Fruit fly (Drosophila melanogaster): ENCODE results near the gene CG11504.
A peak's percentile ranks its signal among the peaks of the same experiment; 100 is the strongest.

Gene CG11504

DNA sequence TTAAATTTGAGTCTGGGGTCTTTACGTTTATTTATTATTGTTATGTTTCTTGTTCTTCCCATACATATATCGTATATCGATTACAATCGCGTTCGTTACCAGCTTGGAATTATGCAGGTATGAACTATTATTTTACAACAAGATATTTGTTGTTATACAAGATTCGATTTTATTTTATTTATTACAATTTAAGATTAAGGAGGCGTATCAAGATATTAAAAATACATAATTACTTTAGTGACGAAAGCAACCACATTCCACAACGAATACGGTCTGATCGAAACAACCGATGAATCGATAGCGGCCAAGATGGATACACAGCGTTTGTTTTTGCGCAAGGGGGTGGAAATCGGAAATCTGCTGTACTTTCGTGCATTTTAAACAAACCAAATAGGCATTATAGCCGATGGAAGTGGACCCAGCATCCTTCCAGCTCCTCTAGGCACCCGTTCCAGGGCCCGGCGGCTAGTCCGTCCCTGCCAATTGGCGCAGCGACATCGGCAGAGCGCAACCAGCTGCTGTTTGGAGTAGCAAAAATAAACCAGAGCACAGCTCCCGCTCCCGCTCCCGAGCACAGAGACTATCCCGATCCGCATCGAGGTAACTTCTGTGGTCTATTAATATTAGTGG is at the start of gene CG11504, which contains the start of gene CG15525 (continued):
- TF ChIP-seq gfzf (GFP tag; optimal IDR thresholded peaks at IDR 0.05), result peak; percentile 42
- peak; percentile 61 for TF ChIP-seq Hsf (GFP tag; optimal IDR thresholded peaks at IDR 0.05)
- peak; percentile 22 for TF ChIP-seq CG10979 (tag; optimal IDR thresholded peaks at IDR 0.05)
- no peak for TF ChIP-seq CG1647 (GFP tag; optimal IDR thresholded peaks at IDR 0.05)
- no peak for TF ChIP-seq da (GFP tag; optimal IDR thresholded peaks at IDR 0.05)
- peak; percentile 79 for TF ChIP-seq CG6791 (GFP tag; IDR thresholded peaks at IDR 0.05; ENCODE audit: partially characterized antibody)
- peak; percentile 80 for TF ChIP-seq sisA (GFP tag; IDR thresholded peaks at IDR 0.05)
- no peak for TF ChIP-seq CG12299 (tag; optimal IDR thresholded peaks at IDR 0.05)
- TF ChIP-seq chinmo (GFP tag; IDR thresholded peaks at IDR 0.05; ENCODE audit: partially characterized antibody), result peak; percentile 85; the same call in 1 of the 4 replicates
- TF ChIP-seq br (optimal IDR thresholded peaks at IDR 0.05), result no peak
- TF ChIP-seq ro (GFP tag; IDR thresholded peaks at IDR 0.05), result no peak
- TF ChIP-seq Sox100B (GFP tag; optimal IDR thresholded peaks at IDR 0.05), result no peak
- TF ChIP-seq h (optimal IDR thresholded peaks at IDR 0.05), result no peak
- peak; percentile 95 for TF ChIP-seq MBD-R2 (GFP tag; IDR thresholded peaks at IDR 0.05)
- TF ChIP-seq CG8359 (GFP tag; optimal IDR thresholded peaks at IDR 0.05; ENCODE audit: borderline replicate concordance), result no peak
- TF ChIP-seq lmd (GFP tag; IDR thresholded peaks at IDR 0.05), result 0 out of 2 replicates have a peak, but pooled peaks have one; percentile 33
- peak; percentile 82 for TF ChIP-seq mam (GFP tag; optimal IDR thresholded peaks at IDR 0.05)
- no peak for TF ChIP-seq CG4404 (GFP tag; IDR thresholded peaks at IDR 0.05)
- no peak for TF ChIP-seq gem (tag; optimal IDR thresholded peaks at IDR 0.05)
- no peak for TF ChIP-seq cad (GFP tag; optimal IDR thresholded peaks at IDR 0.05)
- peak; percentile 5 for TF ChIP-seq Dad (GFP tag; optimal IDR thresholded peaks at IDR 0.05)
- TF ChIP-seq CG10321 (GFP tag; IDR thresholded peaks at IDR 0.05), result no peak
- peak; percentile 53; the same call in 1 of the 2 replicates for TF ChIP-seq CG6689 (GFP tag; IDR thresholded peaks at IDR 0.05)
- peak; percentile 60 for TF ChIP-seq onecut (GFP tag; IDR thresholded peaks at IDR 0.05)
- peak; percentile 22; the same call in 1 of the 2 replicates for TF ChIP-seq ssp (GFP tag; IDR thresholded peaks at IDR 0.05)
- peak; percentile 72 for TF ChIP-seq Xbp1 (GFP tag; optimal IDR thresholded peaks at IDR 0.05)
- peak; percentile 8 for TF ChIP-seq CG8944 (GFP tag; optimal IDR thresholded peaks at IDR 0.05)
- peak; percentile 90 for TF ChIP-seq hb (GFP tag; IDR thresholded peaks at IDR 0.05; ENCODE audit: partially characterized antibody)
- TF ChIP-seq otp (GFP tag; IDR thresholded peaks at IDR 0.05), result no peak
- TF ChIP-seq stc (GFP tag; IDR thresholded peaks at IDR 0.05), result no peak; the same call in 1 of the 2 replicates
- TF ChIP-seq CG31441 (GFP tag; IDR thresholded peaks at IDR 0.05), result no peak
- TF ChIP-seq Kr (GFP tag; optimal IDR thresholded peaks at IDR 0.05), result no peak
- TF ChIP-seq CG12155 (GFP tag; optimal IDR thresholded peaks at IDR 0.05), result peak; percentile 55
- no peak for TF ChIP-seq fd64A (GFP tag; optimal IDR thresholded peaks at IDR 0.05)
- no peak for TF ChIP-seq CG31365 (tag; optimal IDR thresholded peaks at IDR 0.05)
- TF ChIP-seq CG18262 (tag; optimal IDR thresholded peaks at IDR 0.05), result no peak
- TF ChIP-seq chif (GFP tag; optimal IDR thresholded peaks at IDR 0.05), result peak in 1 of 2 experiments; percentile 42
- TF ChIP-seq Oli (tag; optimal IDR thresholded peaks at IDR 0.05), result no peak
- peak; percentile 92 for TF ChIP-seq knrl (GFP tag; IDR thresholded peaks at IDR 0.05; ENCODE audit: partially characterized antibody)
- no peak for TF ChIP-seq zf30C (GFP tag; optimal IDR thresholded peaks at IDR 0.05)
- no peak for TF ChIP-seq Mrtf (GFP tag; IDR thresholded peaks at IDR 0.05)
- TF ChIP-seq CG3838 (GFP tag; optimal IDR thresholded peaks at IDR 0.05), result peak; percentile 40
- TF ChIP-seq fru (optimal IDR thresholded peaks at IDR 0.05), result no peak
- TF ChIP-seq toy (GFP tag; IDR thresholded peaks at IDR 0.05), result no peak
- no peak for TF ChIP-seq CG2678 (tag; optimal IDR thresholded peaks at IDR 0.05)
- TF ChIP-seq fd102C (GFP tag; optimal IDR thresholded peaks at IDR 0.05), result no peak
- peak; percentile 10 for TF ChIP-seq HmgD (GFP tag; optimal IDR thresholded peaks at IDR 0.05)
- TF ChIP-seq p53 (GFP tag; optimal IDR thresholded peaks at IDR 0.05), result no peak
- TF ChIP-seq CG5180 (GFP tag; optimal IDR thresholded peaks at IDR 0.05), result no peak
- no peak; the same call in 2 of the 3 replicates for TF ChIP-seq croc (GFP tag; conservative IDR thresholded peaks at IDR 0.05)
- no peak for TF ChIP-seq jigr1 (GFP tag; IDR thresholded peaks at IDR 0.05)
- peak; percentile 96 for TF ChIP-seq Ets65A (GFP tag)
